Fruit fly (Drosophila melanogaster) whole organism, embryonic: ENCODE measurements around the gene CG18135.
A peak's percentile ranks its signal among the peaks of the same experiment; 100 is the strongest.

Source experiments
- Atf6 ChIP-seq: fragments of 200-800 bp; sonication (Bioruptor generic); IDR thresholded peaks from 2 replicates; pipeline ENCODE4 v1.3.6; 2022; ENCODE audit warnings: missing biosample characterization, missing genetic modification characterization
- Bdp1 ChIP-seq: fragments of 200-800 bp; sonication (Bioruptor generic); optimal IDR thresholded peaks from 3 replicates; lab custom pipeline; 2016; ENCODE audit warnings: missing biosample characterization, missing genetic modification characterization
- Bteb2 ChIP-seq: fragments of 200-800 bp; sonication (Bioruptor generic); optimal IDR thresholded peaks from 2 replicates; lab custom pipeline; 2016; ENCODE audit warnings: missing biosample characterization, missing genetic modification characterization
- CG10209 ChIP-seq: fragments of 200-800 bp; sonication (Bioruptor generic); optimal IDR thresholded peaks from 3 replicates; lab custom pipeline; 2017; ENCODE audit warnings: missing biosample characterization, mild to moderate bottlenecking, missing genetic modification characterization, missing genetic modification reagents
- CG10654 ChIP-seq: fragments of 200-800 bp; sonication (Bioruptor generic); optimal IDR thresholded peaks from 2 replicates; lab custom pipeline; 2016; ENCODE audit warnings: missing biosample characterization, missing genetic modification characterization
- CG11085 ChIP-seq: fragments of 200-800 bp; sonication (Bioruptor generic); IDR thresholded peaks from 2 replicates; pipeline ENCODE4 v1.3.6; 2022; ENCODE audit warnings: missing biosample characterization, missing genetic modification characterization
- CG11723 ChIP-seq: fragments of 200-800 bp; sonication (Bioruptor generic); optimal IDR thresholded peaks from 2 replicates; lab custom pipeline; 2017; ENCODE audit warnings: missing biosample characterization, mild to moderate bottlenecking, missing genetic modification characterization
- CG12104 ChIP-seq: fragments of 200-800 bp; sonication (Bioruptor generic); optimal IDR thresholded peaks from 3 replicates; lab custom pipeline; 2016; ENCODE audit warnings: missing biosample characterization, missing genetic modification characterization
- CG12299 ChIP-seq: fragments of 200-800 bp; sonication (Bioruptor generic); optimal IDR thresholded peaks from 2 replicates; lab custom pipeline; 2018; ENCODE audit warnings: missing biosample characterization, mild to moderate bottlenecking, missing genetic modification characterization
- CG14050 ChIP-seq: fragments of 200-800 bp; sonication (Bioruptor generic); IDR thresholded peaks from 3 replicates; pipeline ENCODE4 v1.3.6; 2022; ENCODE audit warnings: missing biosample characterization, missing genetic modification characterization
- CG15479 ChIP-seq: fragments of 200-800 bp; sonication (Bioruptor generic); optimal IDR thresholded peaks from 3 replicates; lab custom pipeline; 2019; ENCODE audit warnings: missing biosample characterization, mild to moderate bottlenecking, missing genetic modification characterization, moderate library complexity
- CG15601 ChIP-seq: fragments of 200-800 bp; sonication (Bioruptor generic); optimal IDR thresholded peaks from 3 replicates; lab custom pipeline; 2019; ENCODE audit warnings: missing biosample characterization, mild to moderate bottlenecking, missing genetic modification characterization, moderate library complexity
- CG16779 ChIP-seq: fragments of 200-800 bp; sonication (Bioruptor generic); IDR thresholded peaks from 2 replicates; pipeline ENCODE4 v1.3.6; 2022; ENCODE audit warnings: missing biosample characterization, missing genetic modification characterization
- CG16863 ChIP-seq: fragments of 200-800 bp; sonication (Bioruptor generic); optimal IDR thresholded peaks from 3 replicates; lab custom pipeline; 2016; ENCODE audit warnings: missing biosample characterization, missing genetic modification characterization
- CG17802 ChIP-seq: fragments of 200-800 bp; sonication (Bioruptor generic); optimal IDR thresholded peaks from 2 replicates; lab custom pipeline; 2018; ENCODE audit warnings: missing biosample characterization, mild to moderate bottlenecking, missing genetic modification characterization, moderate library complexity
- CG3407 ChIP-seq: fragments of 200-800 bp; sonication (Bioruptor generic); optimal IDR thresholded peaks from 2 replicates; lab custom pipeline; 2018; ENCODE audit warnings: missing biosample characterization, mild to moderate bottlenecking, missing genetic modification characterization
- CG3847 ChIP-seq: fragments of 200-800 bp; sonication (Bioruptor generic); IDR thresholded peaks from 2 replicates; pipeline ENCODE4 v1.3.6; 2022; ENCODE audit warnings: missing biosample characterization, missing genetic modification characterization
- CG5953 ChIP-seq: fragments of 200-800 bp; sonication (Bioruptor generic); IDR thresholded peaks from 2 replicates; pipeline ENCODE4 v1.3.6; 2022; ENCODE audit warnings: missing biosample characterization, missing genetic modification characterization
- CG6254 ChIP-seq: fragments of 200-800 bp; sonication (Bioruptor generic); optimal IDR thresholded peaks from 3 replicates; lab custom pipeline; 2017; ENCODE audit warnings: mild to moderate bottlenecking, missing biosample characterization, missing genetic modification reagents, missing genetic modification characterization
- CG6813 ChIP-seq: fragments of 200-800 bp; sonication (Bioruptor generic); optimal IDR thresholded peaks from 2 replicates; lab custom pipeline; 2017; ENCODE audit warnings: missing biosample characterization, missing genetic modification characterization, mild to moderate bottlenecking, moderate library complexity, missing genetic modification reagents
- CG7372 ChIP-seq: fragments of 200-800 bp; sonication (Bioruptor generic); IDR thresholded peaks from 2 replicates; pipeline ENCODE4 v1.3.6; 2022; ENCODE audit warnings: missing biosample characterization, missing genetic modification characterization
- CG7556 ChIP-seq: fragments of 200-800 bp; sonication (Bioruptor generic); optimal IDR thresholded peaks from 2 replicates; lab custom pipeline; 2017; ENCODE audit warnings: missing biosample characterization, mild to moderate bottlenecking, missing genetic modification characterization
- CG8765 ChIP-seq: fragments of 200-800 bp; sonication (Bioruptor generic); IDR thresholded peaks from 2 replicates; pipeline ENCODE4 v1.3.6; 2022; ENCODE audit warnings: missing biosample characterization, missing genetic modification characterization
- CG9437 ChIP-seq: fragments of 200-800 bp; sonication (Bioruptor generic); optimal IDR thresholded peaks from 2 replicates; lab custom pipeline; 2018; ENCODE audit warnings: missing biosample characterization, mild to moderate bottlenecking, missing genetic modification characterization
- CHES-1-like ChIP-seq: fragments of 200-800 bp; sonication (Bioruptor generic); optimal IDR thresholded peaks from 2 replicates; lab custom pipeline; 2016; ENCODE audit warnings: missing biosample characterization, missing genetic modification characterization
- E2f2 ChIP-seq: fragments of 200-800 bp; sonication (Bioruptor generic); IDR thresholded peaks from 2 replicates; pipeline ENCODE4 v1.3.6; 2022; ENCODE audit warnings: missing biosample characterization, missing genetic modification characterization
- Ets65A ChIP-seq: fragments of 200-800 bp; sonication (Bioruptor generic); peaks from one replicate; lab custom pipeline; 2016; ENCODE audit warnings: missing biosample characterization, missing genetic modification characterization
- Hr78 ChIP-seq, 2 experiments: fragments of 200-800 bp in 1 of 2; fragments of >200 bp in 1 of 2; sonication (Bioruptor generic) in 1 of 2; optimal IDR thresholded peaks; 2 replicates each; lab custom pipeline; 2017 to 2019; ENCODE audit warnings: missing biosample characterization in 2 of 2, missing genetic modification characterization in 2 of 2, mild to moderate bottlenecking in 1 of 2, moderate library complexity in 1 of 2
- Jarid2 ChIP-seq: fragments of 200-800 bp; sonication (Bioruptor generic); optimal IDR thresholded peaks from 3 replicates; lab custom pipeline; 2017; ENCODE audit warnings: mild to moderate bottlenecking, missing biosample characterization, missing genetic modification reagents, missing genetic modification characterization
- MTF-1 ChIP-seq: fragments of 200-800 bp; sonication (Bioruptor generic); optimal IDR thresholded peaks from 2 replicates; lab custom pipeline; 2018; ENCODE audit warnings: missing biosample characterization, mild to moderate bottlenecking, missing genetic modification characterization, borderline replicate concordance
- Nf-YA ChIP-seq: fragments of 200-800 bp; sonication (Bioruptor generic); IDR thresholded peaks from 2 replicates; pipeline ENCODE4 v1.3.6; 2022; ENCODE audit warnings: missing biosample characterization, missing genetic modification characterization
- Scr ChIP-seq: fragments of 200-800 bp; sonication (Bioruptor generic); IDR thresholded peaks from 2 replicates; pipeline ENCODE4 v1.3.6; 2022; ENCODE audit warnings: missing biosample characterization, missing genetic modification characterization; ENCODE audit not compliant: partially characterized antibody
- Sry-δ ChIP-seq: fragments of 200-800 bp; sonication (Bioruptor generic); optimal IDR thresholded peaks from 2 replicates; lab custom pipeline; 2016; ENCODE audit warnings: missing biosample characterization, missing genetic modification characterization
- Usf ChIP-seq: fragments of 200-800 bp; sonication (Bioruptor generic); optimal IDR thresholded peaks from 2 replicates; lab custom pipeline; 2017; ENCODE audit warnings: missing genotype, missing biosample characterization, missing genetic modification characterization
- ase ChIP-seq: fragments of 200-800 bp; sonication (Bioruptor generic); IDR thresholded peaks from 3 replicates; pipeline ENCODE4 v1.3.6; 2022; ENCODE audit warnings: missing biosample characterization, missing genetic modification characterization
- ash1 ChIP-seq: fragments of 200-800 bp; sonication (Bioruptor generic); optimal IDR thresholded peaks from 2 replicates; lab custom pipeline; 2018; ENCODE audit warnings: missing biosample characterization, mild to moderate bottlenecking, missing genetic modification characterization
- cg ChIP-seq: fragments of 200-800 bp; sonication (Bioruptor generic); optimal IDR thresholded peaks from 3 replicates; lab custom pipeline; 2019; ENCODE audit warnings: missing biosample characterization, mild to moderate bottlenecking, missing genetic modification characterization, moderate library complexity
- corto ChIP-seq: fragments of 200-800 bp; sonication (Bioruptor generic); optimal IDR thresholded peaks from 2 replicates; lab custom pipeline; 2016; ENCODE audit warnings: missing biosample characterization, mild to moderate bottlenecking, missing genetic modification characterization, moderate library complexity
- dimm ChIP-seq: fragments of 200-800 bp; sonication (Bioruptor generic); IDR thresholded peaks from 2 replicates; pipeline ENCODE4 v1.3.6; 2022; ENCODE audit warnings: missing biosample characterization, missing genetic modification characterization
- dpn ChIP-seq, 2 experiments: fragments of 200-800 bp; sonication (Bioruptor generic); optimal IDR thresholded peaks; 3 replicates each; lab custom pipeline; 2016; ENCODE audit warnings: missing biosample characterization in 2 of 2, missing genetic modification characterization in 2 of 2
- fd3F ChIP-seq: fragments of 200-800 bp; sonication (Bioruptor generic); optimal IDR thresholded peaks from 2 replicates; lab custom pipeline; 2018; ENCODE audit warnings: missing biosample characterization, mild to moderate bottlenecking, missing genetic modification characterization, moderate library complexity
- fd96Cb ChIP-seq: fragments of 200-800 bp; sonication (Bioruptor generic); optimal IDR thresholded peaks from 2 replicates; lab custom pipeline; 2018; ENCODE audit warnings: missing biosample characterization, mild to moderate bottlenecking, missing genetic modification characterization, moderate library complexity
- hbn ChIP-seq: fragments of 200-800 bp; sonication (Bioruptor generic); IDR thresholded peaks from 2 replicates; pipeline ENCODE4 v1.3.6; 2022; ENCODE audit warnings: missing biosample characterization, missing genetic modification characterization; ENCODE audit not compliant: partially characterized antibody
- jing ChIP-seq: fragments of 200-800 bp; sonication (Bioruptor generic); optimal IDR thresholded peaks from 2 replicates; lab custom pipeline; 2018; ENCODE audit warnings: missing biosample characterization, mild to moderate bottlenecking, missing genetic modification characterization
- nau ChIP-seq: fragments of 200-800 bp; sonication (Bioruptor generic); optimal IDR thresholded peaks from 3 replicates; lab custom pipeline; 2017; ENCODE audit warnings: missing biosample characterization, mild to moderate bottlenecking, missing genetic modification characterization, missing genetic modification reagents
- pros ChIP-seq: fragments of 200-800 bp; sonication (Bioruptor generic); optimal IDR thresholded peaks from 3 replicates; lab custom pipeline; 2019; ENCODE audit warnings: missing biosample characterization, mild to moderate bottlenecking, missing genetic modification characterization, moderate library complexity
- row ChIP-seq: fragments of 200-800 bp; sonication (Bioruptor generic); IDR thresholded peaks from 3 replicates; pipeline ENCODE4 v1.3.6; 2022; ENCODE audit warnings: missing biosample characterization, missing genetic modification characterization
- seq ChIP-seq: fragments of 200-800 bp; sonication (Bioruptor generic); IDR thresholded peaks from 2 replicates; pipeline ENCODE4 v1.3.6; 2022; ENCODE audit warnings: missing biosample characterization, missing genetic modification characterization
- so ChIP-seq: fragments of 200-800 bp; sonication (Bioruptor generic); IDR thresholded peaks from 3 replicates; pipeline ENCODE4 v1.3.6; 2022; ENCODE audit warnings: missing biosample characterization, missing genetic modification characterization
- sr ChIP-seq: fragments of 200-800 bp; sonication (Bioruptor generic); IDR thresholded peaks from 3 replicates; pipeline ENCODE4 v1.3.6; 2022; ENCODE audit warnings: missing biosample characterization, missing genetic modification characterization
- usp ChIP-seq: fragments of >200 bp; optimal IDR thresholded peaks from 2 replicates; lab custom pipeline; 2017; ENCODE audit warnings: missing biosample characterization, missing genetic modification characterization

The CG18135 gene

dm6 chr3L:19040155-19040644 lies 42.1 kb upstream of the CG18135 start (continued):
- peak; percentile 41 for TF ChIP-seq MTF-1 (GFP tag; lab: Kevin White, UChicago)
- no peak for TF ChIP-seq Jarid2 (GFP tag; lab: Kevin White, UChicago)
- TF ChIP-seq pros (GFP tag; lab: Kevin White, UChicago) = peak; percentile 9
- no peak for TF ChIP-seq so
- no peak for TF ChIP-seq Sry-δ (GFP tag; lab: Kevin White, UChicago)
- peak; percentile 58 for TF ChIP-seq CG15601
- no peak for TF ChIP-seq CG6254 (GFP tag; lab: Kevin White, UChicago)
- TF ChIP-seq CG17802 (tag; lab: Kevin White, UChicago) = no peak
- no peak for TF ChIP-seq CHES-1-like (GFP tag; lab: Kevin White, UChicago)
- no peak for TF ChIP-seq CG12299 (tag; lab: Kevin White, UChicago)
- no peak for TF ChIP-seq Atf6 (GFP tag; lab: Robert Waterston, UW)
- TF ChIP-seq CG3407 (GFP tag; lab: Kevin White, UChicago) = peak; percentile 30
- TF ChIP-seq ase (GFP tag; lab: Robert Waterston, UW) = no peak
- TF ChIP-seq Usf (GFP tag; lab: Kevin White, UChicago) = no peak
- TF ChIP-seq Bdp1 (GFP tag; lab: Kevin White, UChicago) = no peak
- TF ChIP-seq CG16779 (GFP tag; lab: Robert Waterston, UW) = no peak
- TF ChIP-seq Bteb2 (GFP tag; lab: Kevin White, UChicago) = no peak
- TF ChIP-seq nau = no peak
- no peak for TF ChIP-seq dpn (GFP tag; optimal IDR thresholded peaks at IDR 0.05; lab: Kevin White, UChicago)
- TF ChIP-seq E2f2 (GFP tag; lab: Robert Waterston, UW) = no peak
- TF ChIP-seq CG5953 (GFP tag; lab: Robert Waterston, UW) = no peak
- TF ChIP-seq CG6813 (GFP tag; lab: Kevin White, UChicago) = peak; percentile 71
- TF ChIP-seq Scr (GFP tag; lab: Robert Waterston, UW) = no peak
- 0 out of 2 replicates have a peak, but pooled peaks have one; percentile 18 for TF ChIP-seq seq (GFP tag; lab: Robert Waterston, UW)
- TF ChIP-seq dimm = no peak
- TF ChIP-seq row (GFP tag; lab: Robert Waterston, UW) = no peak
- TF ChIP-seq CG10654 = no peak
- no peak for TF ChIP-seq fd3F (GFP tag; lab: Kevin White, UChicago)
- TF ChIP-seq CG9437 (GFP tag; lab: Kevin White, UChicago) = no peak
- no peak for TF ChIP-seq Ets65A (GFP tag; lab: Kevin White, UChicago)
- TF ChIP-seq corto = no peak
- TF ChIP-seq CG8765 (GFP tag; lab: Robert Waterston, UW) = no peak
- TF ChIP-seq usp = no peak
- no peak for TF ChIP-seq hbn (GFP tag; lab: Robert Waterston, UW)
- no peak for TF ChIP-seq cg (GFP tag; lab: Kevin White, UChicago)
- TF ChIP-seq CG16863 (GFP tag; lab: Kevin White, UChicago) = no peak
- peak in 1 of 2 experiments; percentile 67 for TF ChIP-seq Hr78 (GFP tag; optimal IDR thresholded peaks at IDR 0.05; lab: Kevin White, UChicago)
- TF ChIP-seq Nf-YA (GFP tag; lab: Robert Waterston, UW) = no peak
- TF ChIP-seq CG11085 (GFP tag; lab: Robert Waterston, UW) = no peak
- TF ChIP-seq CG15479 = no peak
- peak; percentile 12; the same call in 1 of the 2 replicates for TF ChIP-seq CG3847
- TF ChIP-seq CG11723 (GFP tag; lab: Kevin White, UChicago) = peak; percentile 32
- no peak for TF ChIP-seq CG7372
- TF ChIP-seq jing (GFP tag; lab: Kevin White, UChicago) = no peak
- no peak for TF ChIP-seq CG7556 (GFP tag; lab: Kevin White, UChicago)
- no peak for TF ChIP-seq fd96Cb (tag; lab: Kevin White, UChicago)
- TF ChIP-seq CG10209 (GFP tag; lab: Kevin White, UChicago) = no peak
- 0 out of 3 replicates have a peak, but pooled peaks have one; percentile 43 for TF ChIP-seq sr (GFP tag; lab: Robert Waterston, UW)
- TF ChIP-seq CG14050 (GFP tag; lab: Robert Waterston, UW) = no peak
- TF ChIP-seq ash1 (GFP tag; lab: Kevin White, UChicago) = no peak
- TF ChIP-seq CG12104 (GFP tag; lab: Kevin White, UChicago) = no peak
